Worm (Caenorhabditis elegans) whole organism, L3 larva: ENCODE data around the gene gsto-2.

Experiments used
- ZK546.5 ChIP-seq: sonication (generic microtip); optimal IDR thresholded peaks from 2 replicates; lab custom pipeline; 2017; ENCODE audit warnings: missing biosample characterization, missing genetic modification characterization
- aly-2 ChIP-seq: fragments of 150-350 bp; optimal IDR thresholded peaks from 2 replicates; lab custom pipeline; 2014; ENCODE audit warnings: missing biosample characterization, missing genetic modification characterization
- ama-1 ChIP-seq: fragments of 150-350 bp; optimal IDR thresholded peaks from 2 replicates; lab custom pipeline; 2018
- ceh-82 ChIP-seq: fragments of 150-350 bp; optimal IDR thresholded peaks from 2 replicates; lab custom pipeline; 2014; ENCODE audit warnings: missing biosample characterization, missing genetic modification characterization
- elt-2 ChIP-seq: sonication (generic microtip); optimal IDR thresholded peaks from 2 replicates; lab custom pipeline; 2016; ENCODE audit warnings: missing genetic modification reagents, mild to moderate bottlenecking, missing genetic modification characterization, missing compliant biosample characterization
- fos-1 ChIP-seq: fragments of 150-350 bp; optimal IDR thresholded peaks from 2 replicates; lab custom pipeline; 2014; ENCODE audit warnings: missing biosample characterization, missing genetic modification characterization
- jun-1 ChIP-seq: fragments of 150-350 bp; optimal IDR thresholded peaks from 2 replicates; lab custom pipeline; 2014; ENCODE audit warnings: missing biosample characterization, missing genetic modification reagents, missing genetic modification characterization
- mdl-1 ChIP-seq: fragments of 150-350 bp; optimal IDR thresholded peaks from 2 replicates; lab custom pipeline; 2014; ENCODE audit warnings: missing biosample characterization, missing genetic modification characterization
- nfya-1 ChIP-seq: sonication (generic microtip); optimal IDR thresholded peaks from 2 replicates; lab custom pipeline; 2017; ENCODE audit warnings: missing genetic modification characterization, mild to moderate bottlenecking, missing compliant biosample characterization, antibody characterized with exemption, moderate library complexity; ENCODE audit not compliant: insufficient read depth
- nhr-12 ChIP-seq: fragments of 150-350 bp; optimal IDR thresholded peaks from 2 replicates; lab custom pipeline; 2014; ENCODE audit warnings: missing biosample characterization, missing genetic modification characterization
- nhr-237 ChIP-seq: fragments of 150-350 bp; optimal IDR thresholded peaks from 2 replicates; lab custom pipeline; 2014; ENCODE audit warnings: missing biosample characterization, missing genetic modification characterization
- nhr-25 ChIP-seq: sonication (generic microtip); optimal IDR thresholded peaks from 2 replicates; lab custom pipeline; 2017; ENCODE audit warnings: missing biosample characterization, missing genetic modification characterization
- pha-4 ChIP-seq: fragments of 150-350 bp; optimal IDR thresholded peaks from 2 replicates; lab custom pipeline; 2014; ENCODE audit warnings: missing biosample characterization, missing genetic modification reagents, missing genetic modification characterization
- ztf-4 ChIP-seq: fragments of 150-350 bp; optimal IDR thresholded peaks from 2 replicates; lab custom pipeline; 2014; ENCODE audit warnings: missing biosample characterization, missing genetic modification characterization

DNA sequence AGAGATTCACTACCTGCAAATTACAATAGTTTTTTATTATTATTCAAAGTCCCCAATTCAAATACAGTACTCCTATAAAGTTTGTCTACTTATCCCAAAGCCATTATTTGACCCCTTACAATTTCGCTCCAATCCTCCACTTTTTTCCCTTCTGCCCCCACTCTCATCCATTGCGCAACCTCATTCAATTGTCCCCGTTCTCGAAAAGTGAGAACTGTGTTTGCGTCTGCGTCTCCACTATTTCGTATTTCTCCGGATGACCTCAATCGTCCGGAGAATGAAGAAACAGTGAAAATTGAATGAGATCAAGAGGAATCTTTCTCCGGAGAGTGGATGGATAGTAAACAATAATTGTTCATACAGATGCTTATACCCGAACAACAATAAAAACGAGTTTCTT is 42.1 kb downstream of the gsto-2 start:
- TF ChIP-seq nhr-25 (tag; lab: Kevin White, UChicago) (no peak), jun-1 (tag; lab: Kevin White, UChicago) (no peak), nhr-12 (tag; lab: Kevin White, UChicago) (no peak), elt-2 (tag; lab: Kevin White, UChicago) (no peak), ZK546.5 (tag; lab: Kevin White, UChicago) (no peak), pha-4 (tag; lab: Kevin White, UChicago) (no peak), ztf-4 (tag; lab: Kevin White, UChicago) (no peak), aly-2 (no peak), mdl-1 (no peak), fos-1 (tag; lab: Kevin White, UChicago) (no peak), nfya-1 (tag; lab: Kevin White, UChicago) (no peak), ceh-82 (tag; lab: Kevin White, UChicago) (no peak), nhr-237 (no peak), ama-1 (lab: Kevin White, UChicago) (no peak)
